Fruit fly (Drosophila melanogaster) whole organism, adult: ENCODE measurements around the gene Art4.

ENCODE experiments used
- CG11617 ChIP-seq: fragments of 200-800 bp; sonication (Bioruptor generic); optimal IDR thresholded peaks from 2 replicates; lab custom pipeline; 2017; ENCODE audit warnings: mild to moderate bottlenecking, missing biosample characterization, missing genetic modification reagents, missing genetic modification characterization
- CG14711 ChIP-seq: fragments of 200-800 bp; sonication (Bioruptor generic); optimal IDR thresholded peaks from 2 replicates; lab custom pipeline; 2018; ENCODE audit warnings: missing biosample characterization, mild to moderate bottlenecking, missing genetic modification characterization, moderate library complexity
- CG1620 ChIP-seq: fragments of 200-800 bp; sonication (Bioruptor generic); optimal IDR thresholded peaks from 2 replicates; lab custom pipeline; 2016; ENCODE audit warnings: missing biosample characterization, missing genetic modification characterization
- CG33017 ChIP-seq: fragments of 200-800 bp; sonication (Bioruptor generic); optimal IDR thresholded peaks from 2 replicates; lab custom pipeline; 2018; ENCODE audit warnings: missing biosample characterization, mild to moderate bottlenecking, missing genetic modification characterization, moderate library complexity
- Clk ChIP-seq: fragments of 200-800 bp; sonication (Bioruptor generic); optimal IDR thresholded peaks from 2 replicates; lab custom pipeline; 2017; ENCODE audit warnings: missing biosample characterization, missing genetic modification characterization
- Hr96 ChIP-seq: fragments of 200-800 bp; sonication (Bioruptor generic); optimal IDR thresholded peaks from 2 replicates; lab custom pipeline; 2016; ENCODE audit warnings: missing biosample characterization, missing genetic modification characterization
- Mnt ChIP-seq: fragments of 200-800 bp; sonication (Bioruptor generic); optimal IDR thresholded peaks from 2 replicates; lab custom pipeline; 2016; ENCODE audit warnings: missing biosample characterization, mild to moderate bottlenecking, missing genetic modification characterization
- bab1 ChIP-seq: fragments of 200-800 bp; sonication (Bioruptor generic); optimal IDR thresholded peaks from 3 replicates; lab custom pipeline; 2019; ENCODE audit warnings: missing biosample characterization, mild to moderate bottlenecking, missing genetic modification characterization, moderate library complexity
- cic ChIP-seq: fragments of 200-800 bp; sonication (Bioruptor generic); optimal IDR thresholded peaks from 2 replicates; lab custom pipeline; 2017; ENCODE audit warnings: missing biosample characterization, mild to moderate bottlenecking, missing genetic modification characterization, moderate library complexity
- cnc ChIP-seq, 2 experiments: fragments of >200 bp; optimal IDR thresholded peaks; 2 replicates each; lab custom pipeline; 2017
- kay ChIP-seq: fragments of 200-800 bp; sonication (Bioruptor generic); peaks from one replicate; lab custom pipeline; 2016; ENCODE audit warnings: missing biosample characterization, missing genetic modification characterization, borderline replicate concordance
- ovo ChIP-seq: fragments of 200-800 bp; sonication (Bioruptor generic); optimal IDR thresholded peaks from 2 replicates; lab custom pipeline; 2016; ENCODE audit warnings: missing biosample characterization, missing genetic modification characterization

DNA sequence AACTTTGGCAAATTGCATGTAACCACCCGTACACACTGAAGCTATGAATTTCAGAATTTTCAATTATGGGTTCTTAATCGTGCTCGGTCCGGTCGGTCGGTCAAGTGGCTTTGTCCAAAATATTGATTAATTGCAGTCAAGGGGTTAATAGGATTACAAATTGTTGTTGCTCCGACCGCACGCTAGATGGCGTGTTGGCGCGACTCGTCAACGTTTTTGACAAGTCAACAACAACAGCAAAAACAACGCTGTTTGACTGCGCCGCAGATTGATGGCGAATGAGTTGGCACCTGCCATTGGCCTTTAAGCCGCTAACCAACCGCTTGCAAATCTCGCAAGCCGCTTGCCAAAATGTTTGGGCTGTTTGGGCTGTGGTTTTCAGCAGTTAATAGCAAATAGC, 29.1 kb downstream of the Art4 start:
- TF ChIP-seq cnc (optimal IDR thresholded peaks at IDR 0.05; lab: Kevin White, UChicago) (no peak), kay (GFP tag; lab: Kevin White, UChicago) (no peak), cic (GFP tag; lab: Kevin White, UChicago) (no peak), CG14711 (tag; lab: Kevin White, UChicago) (no peak), ovo (GFP tag; lab: Kevin White, UChicago) (no peak), CG11617 (GFP tag; lab: Kevin White, UChicago) (no peak), Clk (no peak), CG33017 (tag; lab: Kevin White, UChicago) (no peak), Mnt (GFP tag; lab: Kevin White, UChicago) (no peak), CG1620 (GFP tag; lab: Kevin White, UChicago) (no peak), bab1 (GFP tag; lab: Kevin White, UChicago) (no peak), Hr96 (GFP tag; lab: Kevin White, UChicago) (no peak)
